Worm (Caenorhabditis elegans) whole organism, early embryonic: ENCODE results near the gene H37A05.2.

Experiments
- B0310.2 ChIP-seq: sonication (generic microtip); optimal IDR thresholded peaks from 2 replicates; lab custom pipeline; 2016; ENCODE audit warnings: mild to moderate bottlenecking, missing genetic modification characterization, missing compliant biosample characterization
- aly-1 ChIP-seq: sonication (generic microtip); optimal IDR thresholded peaks from 2 replicates; lab custom pipeline; 2016; ENCODE audit warnings: missing genetic modification characterization, missing compliant biosample characterization
- ama-1 ChIP-seq: fragments of 150-350 bp; optimal IDR thresholded peaks from 2 replicates; lab custom pipeline; 2014
- ets-7 ChIP-seq: sonication (generic microtip); optimal IDR thresholded peaks from 2 replicates; lab custom pipeline; 2016; ENCODE audit warnings: missing genotype, missing genetic modification characterization, missing compliant biosample characterization
- pes-1 ChIP-seq: fragments of 200-800 bp; sonication (Bioruptor generic); IDR thresholded peaks from 2 replicates; pipeline ENCODE4 v1.3.6; 2022; ENCODE audit warnings: missing genetic modification reagents, missing genetic modification characterization, missing compliant biosample characterization
- sea-1 ChIP-seq: fragments of 200-800 bp; sonication (Bioruptor generic); conservative IDR thresholded peaks from 2 replicates; pipeline ENCODE4 v1.3.6; 2022; ENCODE audit warnings: missing genetic modification characterization, missing compliant biosample characterization
- tbx-11 ChIP-seq: fragments of 200-800 bp; sonication (Bioruptor generic); IDR thresholded peaks from 2 replicates; pipeline ENCODE4 v1.3.6; 2022; ENCODE audit warnings: missing genetic modification characterization, missing compliant biosample characterization
- tbx-37 ChIP-seq: fragments of 200-800 bp; sonication (Bioruptor generic); conservative IDR thresholded peaks from 2 replicates; pipeline ENCODE4 v1.3.6; 2022; ENCODE audit warnings: missing genetic modification reagents, missing genetic modification characterization, missing compliant biosample characterization

DNA sequence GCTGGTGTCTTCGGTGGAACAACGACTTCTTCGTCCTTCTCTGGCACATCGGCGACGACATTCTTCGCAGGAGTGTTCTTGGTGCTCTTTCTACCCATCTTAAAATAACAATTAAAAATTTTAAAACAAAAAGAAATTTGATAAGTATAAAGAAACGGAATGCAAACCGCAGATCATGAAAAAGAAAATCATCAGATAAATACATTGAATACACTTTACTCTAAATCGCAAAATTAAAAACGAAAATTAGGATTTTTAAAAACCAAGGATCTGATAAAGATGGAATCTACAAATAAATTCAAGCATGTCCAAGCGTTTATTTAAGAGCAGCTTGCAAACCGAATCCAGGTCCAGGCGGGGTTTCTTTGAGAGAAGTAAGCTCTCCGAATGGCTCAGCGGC is 9.6 kb downstream of the H37A05.2 start, which contains the start of gene F53F4.11:
- TF ChIP-seq tbx-37 (GFP tag; lab: Robert Waterston, UW) = no peak
- no peak for TF ChIP-seq aly-1 (tag; lab: Kevin White, UChicago)
- TF ChIP-seq ama-1 (lab: Kevin White, UChicago) = no peak
- TF ChIP-seq B0310.2 (tag; lab: Kevin White, UChicago) = no peak
- TF ChIP-seq tbx-11 (GFP tag; lab: Robert Waterston, UW) = no peak
- TF ChIP-seq ets-7 (tag; lab: Kevin White, UChicago) = no peak
- TF ChIP-seq sea-1 (GFP tag; lab: Robert Waterston, UW) = no peak
- TF ChIP-seq pes-1 = no peak
